Fruit fly (Drosophila melanogaster) whole organism, embryonic: ENCODE data around the gene Smox.
A peak's percentile ranks its signal among the peaks of the same experiment; 100 is the strongest.

ENCODE experiments used
- Ada2b ChIP-seq: fragments of 200-800 bp; sonication (Bioruptor generic); IDR thresholded peaks from 2 replicates; pipeline ENCODE4 v1.3.6; 2022; ENCODE audit warnings: missing biosample characterization, missing genetic modification characterization
- Antp ChIP-seq: fragments of 200-800 bp; sonication (Bioruptor generic); optimal IDR thresholded peaks from 3 replicates; lab custom pipeline; 2016; ENCODE audit warnings: missing biosample characterization, missing genetic modification characterization
- Atf6 ChIP-seq: fragments of 200-800 bp; sonication (Bioruptor generic); IDR thresholded peaks from 2 replicates; pipeline ENCODE4 v1.3.6; 2022; ENCODE audit warnings: missing biosample characterization, missing genetic modification characterization
- CG10543 ChIP-seq: fragments of 200-800 bp; sonication (Bioruptor generic); optimal IDR thresholded peaks from 3 replicates; lab custom pipeline; 2017; ENCODE audit warnings: missing biosample characterization, mild to moderate bottlenecking, missing genetic modification characterization, moderate library complexity
- CG11247 ChIP-seq: fragments of 200-800 bp; sonication (Bioruptor generic); IDR thresholded peaks from 2 replicates; pipeline ENCODE4 v1.3.6; 2022; ENCODE audit warnings: missing biosample characterization, missing genetic modification characterization
- CG11456 ChIP-seq: fragments of 200-800 bp; sonication (Bioruptor generic); IDR thresholded peaks from 3 replicates; pipeline ENCODE4 v1.3.6; 2022; ENCODE audit warnings: missing biosample characterization, missing genetic modification characterization
- CG1233 ChIP-seq: fragments of 200-800 bp; sonication (Bioruptor generic); optimal IDR thresholded peaks from 4 replicates; lab custom pipeline; 2018; ENCODE audit warnings: missing biosample characterization, mild to moderate bottlenecking, missing genetic modification characterization
- CG13296 ChIP-seq: fragments of 200-800 bp; sonication (Bioruptor generic); optimal IDR thresholded peaks from 3 replicates; lab custom pipeline; 2018; ENCODE audit warnings: missing biosample characterization, mild to moderate bottlenecking, missing genetic modification characterization
- CG13775 ChIP-seq: fragments of 200-800 bp; sonication (Bioruptor generic); optimal IDR thresholded peaks from 3 replicates; lab custom pipeline; 2017; ENCODE audit warnings: missing biosample characterization, mild to moderate bottlenecking, missing genetic modification characterization
- CG1603 ChIP-seq: fragments of 200-800 bp; sonication (Bioruptor generic); optimal IDR thresholded peaks from 2 replicates; lab custom pipeline; 2019; ENCODE audit warnings: missing biosample characterization, mild to moderate bottlenecking, missing genetic modification characterization, moderate library complexity
- CG17359 ChIP-seq: fragments of 200-800 bp; sonication (Bioruptor generic); optimal IDR thresholded peaks from 3 replicates; lab custom pipeline; 2018; ENCODE audit warnings: missing biosample characterization, mild to moderate bottlenecking, missing genetic modification characterization, moderate library complexity
- CG17612 ChIP-seq: fragments of 200-800 bp; sonication (Bioruptor generic); IDR thresholded peaks from 2 replicates; pipeline ENCODE4 v1.3.6; 2022; ENCODE audit warnings: missing biosample characterization, missing genetic modification characterization
- CG17829 ChIP-seq: fragments of 200-800 bp; optimal IDR thresholded peaks from 2 replicates; lab custom pipeline; 2019; ENCODE audit warnings: missing biosample characterization, mild to moderate bottlenecking, missing genetic modification characterization, moderate library complexity
- CG2199 ChIP-seq: fragments of 200-800 bp; sonication (Bioruptor generic); IDR thresholded peaks from 3 replicates; pipeline ENCODE4 v1.3.6; 2022; ENCODE audit warnings: missing biosample characterization, missing genetic modification characterization
- CG32532 ChIP-seq: fragments of 200-800 bp; sonication (Bioruptor generic); IDR thresholded peaks from 2 replicates; pipeline ENCODE4 v1.3.6; 2022; ENCODE audit warnings: missing biosample characterization, missing genetic modification characterization
- CG6254 ChIP-seq: fragments of 200-800 bp; sonication (Bioruptor generic); optimal IDR thresholded peaks from 3 replicates; lab custom pipeline; 2017; ENCODE audit warnings: mild to moderate bottlenecking, missing biosample characterization, missing genetic modification reagents, missing genetic modification characterization
- CG6854 ChIP-seq: fragments of 200-800 bp; sonication (Bioruptor generic); optimal IDR thresholded peaks from 3 replicates; lab custom pipeline; 2017; ENCODE audit warnings: missing biosample characterization, mild to moderate bottlenecking, missing genetic modification characterization
- CG7987 ChIP-seq: fragments of 200-800 bp; sonication (Bioruptor generic); optimal IDR thresholded peaks from 2 replicates; lab custom pipeline; 2018; ENCODE audit warnings: missing biosample characterization, mild to moderate bottlenecking, missing genetic modification characterization, moderate library complexity
- D ChIP-seq, 2 experiments: fragments of 200-800 bp in 1 of 2; fragments of >200 bp in 1 of 2; sonication (Bioruptor generic) in 1 of 2; optimal IDR thresholded peaks; 2 replicates in 1 of 2; 3 replicates in 1 of 2; lab custom pipeline; 2017; ENCODE audit warnings: mild to moderate bottlenecking in 1 of 2, missing biosample characterization in 1 of 2, missing genetic modification characterization in 1 of 2, missing genetic modification reagents in 1 of 2
- Dad ChIP-seq: fragments of 200-800 bp; sonication (Bioruptor generic); optimal IDR thresholded peaks from 3 replicates; lab custom pipeline; 2016; ENCODE audit warnings: missing biosample characterization, missing genetic modification characterization
- Fer2 ChIP-seq: fragments of 200-800 bp; sonication (Bioruptor generic); optimal IDR thresholded peaks from 2 replicates; lab custom pipeline; 2018; ENCODE audit warnings: missing biosample characterization, mild to moderate bottlenecking, missing genetic modification characterization, moderate library complexity
- H15 ChIP-seq: fragments of 200-800 bp; sonication (Bioruptor generic); IDR thresholded peaks from 3 replicates; pipeline ENCODE4 v1.3.6; 2022; ENCODE audit warnings: missing biosample characterization, missing genetic modification characterization
- Hand ChIP-seq: fragments of 200-800 bp; sonication (Bioruptor generic); optimal IDR thresholded peaks from 2 replicates; lab custom pipeline; 2017; ENCODE audit warnings: mild to moderate bottlenecking, missing biosample characterization, missing genetic modification reagents, missing genetic modification characterization
- Jarid2 ChIP-seq: fragments of 200-800 bp; sonication (Bioruptor generic); optimal IDR thresholded peaks from 3 replicates; lab custom pipeline; 2017; ENCODE audit warnings: mild to moderate bottlenecking, missing biosample characterization, missing genetic modification reagents, missing genetic modification characterization
- Med ChIP-seq: fragments of 200-800 bp; sonication (Bioruptor generic); peaks from one replicate; lab custom pipeline; 2016; ENCODE audit warnings: missing biosample characterization, missing genetic modification characterization, mild to moderate bottlenecking, inconsistent platforms, moderate library complexity
- Optix ChIP-seq: fragments of 200-800 bp; sonication (Bioruptor generic); IDR thresholded peaks from 3 replicates; pipeline ENCODE4 v1.3.6; 2022; ENCODE audit warnings: missing biosample characterization, missing genetic modification characterization
- Rx ChIP-seq: fragments of 200-800 bp; sonication (Bioruptor generic); IDR thresholded peaks from 2 replicates; pipeline ENCODE4 v1.3.6; 2022; ENCODE audit warnings: missing biosample characterization, missing genetic modification characterization
- Taf1 ChIP-seq: fragments of 200-800 bp; sonication (Bioruptor generic); IDR thresholded peaks from 2 replicates; pipeline ENCODE4 v1.3.6; 2022; ENCODE audit warnings: missing biosample characterization, missing genetic modification characterization
- ab ChIP-seq: fragments of 200-800 bp; sonication (Bioruptor generic); optimal IDR thresholded peaks from 2 replicates; lab custom pipeline; 2016; ENCODE audit warnings: missing biosample characterization, missing genetic modification characterization
- bab2 ChIP-seq: fragments of 200-800 bp; sonication (Bioruptor generic); optimal IDR thresholded peaks from 2 replicates; lab custom pipeline; 2016; ENCODE audit warnings: missing biosample characterization, missing genetic modification characterization
- chinmo ChIP-seq: fragments of 200-800 bp; sonication (Bioruptor generic); IDR thresholded peaks from 4 replicates; pipeline ENCODE4 v1.3.6; 2022; ENCODE audit warnings: missing biosample characterization, missing genetic modification characterization; ENCODE audit not compliant: partially characterized antibody
- croc ChIP-seq: fragments of 200-800 bp; sonication (Bioruptor generic); conservative IDR thresholded peaks from 3 replicates; pipeline ENCODE4 v1.3.6; 2022; ENCODE audit warnings: missing biosample characterization, missing genetic modification characterization
- dmrt99B ChIP-seq: fragments of 200-800 bp; sonication (Bioruptor generic); optimal IDR thresholded peaks from 2 replicates; lab custom pipeline; 2018; ENCODE audit warnings: missing biosample characterization, mild to moderate bottlenecking, missing genetic modification characterization, moderate library complexity
- dysf ChIP-seq: fragments of 200-800 bp; sonication (Bioruptor generic); IDR thresholded peaks from 3 replicates; pipeline ENCODE4 v1.3.6; 2022; ENCODE audit warnings: missing biosample characterization, missing genetic modification characterization
- fd3F ChIP-seq: fragments of 200-800 bp; sonication (Bioruptor generic); optimal IDR thresholded peaks from 2 replicates; lab custom pipeline; 2018; ENCODE audit warnings: missing biosample characterization, mild to moderate bottlenecking, missing genetic modification characterization, moderate library complexity
- gcm ChIP-seq: fragments of 200-800 bp; sonication (Bioruptor generic); optimal IDR thresholded peaks from 2 replicates; lab custom pipeline; 2019; ENCODE audit warnings: missing biosample characterization, mild to moderate bottlenecking, missing genetic modification characterization, moderate library complexity
- grau ChIP-seq: fragments of 200-800 bp; optimal IDR thresholded peaks from 3 replicates; lab custom pipeline; 2019; ENCODE audit warnings: missing biosample characterization, mild to moderate bottlenecking, missing genetic modification characterization, moderate library complexity
- gt ChIP-seq: fragments of 200-800 bp; sonication (Bioruptor generic); IDR thresholded peaks from 2 replicates; pipeline ENCODE4 v1.3.6; 2022; ENCODE audit warnings: missing biosample characterization, missing genetic modification characterization
- hb ChIP-seq: fragments of 200-800 bp; sonication (Bioruptor generic); IDR thresholded peaks from 3 replicates; pipeline ENCODE4 v1.3.6; 2022; ENCODE audit warnings: missing biosample characterization, missing genetic modification characterization; ENCODE audit not compliant: partially characterized antibody
- hth ChIP-seq: fragments of >200 bp; optimal IDR thresholded peaks from 2 replicates; lab custom pipeline; 2017; ENCODE audit warnings: inconsistent platforms
- inv ChIP-seq: fragments of 200-800 bp; sonication (Bioruptor generic); IDR thresholded peaks from 2 replicates; pipeline ENCODE4 v1.3.6; 2022; ENCODE audit warnings: missing biosample characterization, missing genetic modification characterization; ENCODE audit not compliant: partially characterized antibody
- lmd ChIP-seq: fragments of 200-800 bp; sonication (Bioruptor generic); IDR thresholded peaks from 2 replicates; pipeline ENCODE4 v1.3.6; 2022; ENCODE audit warnings: missing biosample characterization, missing genetic modification characterization
- nerfin-1 ChIP-seq: fragments of 200-800 bp; sonication (Bioruptor generic); optimal IDR thresholded peaks from 3 replicates; lab custom pipeline; 2019; ENCODE audit warnings: missing biosample characterization, mild to moderate bottlenecking, missing genetic modification characterization, moderate library complexity
- nom ChIP-seq: fragments of 200-800 bp; sonication (Bioruptor generic); optimal IDR thresholded peaks from 2 replicates; lab custom pipeline; 2017; ENCODE audit warnings: missing biosample characterization, missing genetic modification characterization, mild to moderate bottlenecking, moderate library complexity, missing genetic modification reagents
- pita ChIP-seq: fragments of 200-800 bp; sonication (Bioruptor generic); optimal IDR thresholded peaks from 2 replicates; lab custom pipeline; 2017; ENCODE audit warnings: missing biosample characterization, mild to moderate bottlenecking, missing genetic modification characterization
- pros ChIP-seq: fragments of 200-800 bp; sonication (Bioruptor generic); optimal IDR thresholded peaks from 3 replicates; lab custom pipeline; 2019; ENCODE audit warnings: missing biosample characterization, mild to moderate bottlenecking, missing genetic modification characterization, moderate library complexity
- sd ChIP-seq: fragments of 200-800 bp; sonication (Bioruptor generic); optimal IDR thresholded peaks from 3 replicates; lab custom pipeline; 2018; ENCODE audit warnings: missing biosample characterization, mild to moderate bottlenecking, missing genetic modification characterization, moderate library complexity
- ssp ChIP-seq: fragments of 200-800 bp; sonication (Bioruptor generic); IDR thresholded peaks from 2 replicates; pipeline ENCODE4 v1.3.6; 2022; ENCODE audit warnings: missing biosample characterization, missing genetic modification characterization
- tgo ChIP-seq: fragments of 200-800 bp; sonication (Bioruptor generic); IDR thresholded peaks from 3 replicates; pipeline ENCODE4 v1.3.6; 2022; ENCODE audit warnings: missing biosample characterization, missing genetic modification characterization

The Smox gene

DNA sequence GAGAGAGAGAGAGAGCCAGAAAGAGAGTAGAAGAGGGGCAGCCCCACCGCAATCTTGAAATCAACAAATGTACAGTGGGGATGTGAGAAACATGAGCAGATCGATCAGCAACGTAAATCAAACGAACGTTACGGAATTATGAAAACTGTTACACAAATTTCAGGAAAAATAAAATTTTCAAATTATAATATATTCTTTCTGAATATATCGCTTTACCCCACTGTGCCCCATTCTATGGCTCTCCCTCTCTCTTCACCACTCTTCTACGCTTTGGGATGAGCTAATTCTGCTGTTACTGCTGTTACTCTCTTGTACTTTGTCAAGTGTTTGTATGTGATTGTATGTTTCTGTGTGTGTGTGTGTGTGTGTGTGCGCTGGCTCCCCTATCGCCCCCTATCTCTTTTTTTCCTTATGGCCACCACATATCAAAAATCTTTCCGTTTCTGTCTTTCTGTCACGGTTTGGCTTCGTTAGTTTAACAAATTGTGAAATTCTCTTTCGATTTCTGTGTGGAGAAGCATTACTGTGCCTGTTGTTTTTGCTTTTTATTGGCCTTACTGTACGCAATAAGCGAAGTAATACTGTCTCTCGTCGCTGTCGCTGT, 51.0 kb downstream of the Smox start (continued):
- peak; percentile 86 for TF ChIP-seq sd (tag; lab: Kevin White, UChicago)
- TF ChIP-seq CG11247 (GFP tag; lab: Robert Waterston, UW), result peak; percentile 99
- peak; percentile 99 for TF ChIP-seq tgo
- TF ChIP-seq CG7987, result peak; percentile 84
- peak; percentile 98 for TF ChIP-seq lmd (GFP tag; lab: Robert Waterston, UW)
- TF ChIP-seq pita (GFP tag; lab: Kevin White, UChicago), result no peak
- TF ChIP-seq inv, result 0 out of 2 replicates have a peak, but pooled peaks have one; percentile 35
- peak; percentile 95 for TF ChIP-seq croc (GFP tag; lab: Robert Waterston, UW)
- peak; percentile 81 for TF ChIP-seq Antp (GFP tag; lab: Kevin White, UChicago)
- peak; percentile 96 for TF ChIP-seq CG17612 (GFP tag; lab: Robert Waterston, UW)
- peak; percentile 98 for TF ChIP-seq H15 (GFP tag; lab: Robert Waterston, UW)
- TF ChIP-seq ssp, result peak; percentile 92
- peak; percentile 94 for TF ChIP-seq CG13775 (GFP tag; lab: Kevin White, UChicago)
- TF ChIP-seq chinmo (GFP tag; lab: Robert Waterston, UW), result peak; percentile 86; the same call in 2 of the 4 replicates
- TF ChIP-seq CG1233, result peak; percentile 94
- TF ChIP-seq bab2, result peak; percentile 87
- TF ChIP-seq D (optimal IDR thresholded peaks at IDR 0.05; lab: Kevin White, UChicago), result no peak
- peak; percentile 93 for TF ChIP-seq D (GFP tag; optimal IDR thresholded peaks at IDR 0.05; lab: Kevin White, UChicago)
- TF ChIP-seq CG2199, result peak; percentile 98
- TF ChIP-seq gt (GFP tag; lab: Robert Waterston, UW), result peak; percentile 87
- TF ChIP-seq Atf6 (GFP tag; lab: Robert Waterston, UW), result peak; percentile 98
- peak; percentile 98 for TF ChIP-seq Med (GFP tag; lab: Kevin White, UChicago)
- TF ChIP-seq CG6254 (GFP tag; lab: Kevin White, UChicago), result peak; percentile 94
- TF ChIP-seq CG6854 (GFP tag; lab: Kevin White, UChicago), result peak; percentile 96
- peak; percentile 99 for TF ChIP-seq CG32532
- TF ChIP-seq Ada2b (GFP tag; lab: Robert Waterston, UW), result peak; percentile 99
- TF ChIP-seq nom, result peak; percentile 81
- no peak for TF ChIP-seq hb (GFP tag; lab: Robert Waterston, UW)
- TF ChIP-seq grau (tag; lab: Kevin White, UChicago), result peak; percentile 97
- TF ChIP-seq Rx (GFP tag; lab: Robert Waterston, UW), result peak; percentile 97
- TF ChIP-seq hth (lab: Kevin White, UChicago), result no peak
- peak; percentile 95 for TF ChIP-seq CG1603 (tag; lab: Kevin White, UChicago)
- peak; percentile 99 for TF ChIP-seq Optix
- peak; percentile 98 for TF ChIP-seq CG11456 (GFP tag; lab: Robert Waterston, UW)
- TF ChIP-seq Hand (GFP tag; lab: Kevin White, UChicago), result peak; percentile 96
- TF ChIP-seq dysf (GFP tag; lab: Robert Waterston, UW), result peak; percentile 99
- TF ChIP-seq nerfin-1 (tag; lab: Kevin White, UChicago), result peak; percentile 88
- peak; percentile 97 for TF ChIP-seq CG17359
- TF ChIP-seq CG13296, result peak; percentile 97
- TF ChIP-seq fd3F (GFP tag; lab: Kevin White, UChicago), result peak; percentile 94
- peak; percentile 97 for TF ChIP-seq dmrt99B (tag; lab: Kevin White, UChicago)
- peak; percentile 74 for TF ChIP-seq pros
- peak; percentile 98 for TF ChIP-seq Taf1 (GFP tag; lab: Robert Waterston, UW)
- peak; percentile 96 for TF ChIP-seq CG17829 (tag; lab: Kevin White, UChicago)
- TF ChIP-seq Jarid2 (GFP tag; lab: Kevin White, UChicago), result peak; percentile 80
- peak; percentile 92 for TF ChIP-seq gcm (GFP tag; lab: Kevin White, UChicago)
- peak; percentile 87 for TF ChIP-seq Fer2 (tag; lab: Kevin White, UChicago)
- peak; percentile 93 for TF ChIP-seq ab (GFP tag; lab: Kevin White, UChicago)
- TF ChIP-seq Dad (GFP tag; lab: Kevin White, UChicago), result peak; percentile 91
- peak; percentile 88 for TF ChIP-seq CG10543 (GFP tag; lab: Kevin White, UChicago)
